Fruit fly (Drosophila melanogaster) whole organism, embryonic: Measurements from ENCODE around the gene Hph.

Source experiments
- Blimp-1 ChIP-seq: fragments of 200-800 bp; sonication (Bioruptor generic); optimal IDR thresholded peaks from 3 replicates; lab custom pipeline; 2018; ENCODE audit warnings: missing biosample characterization, missing genetic modification characterization, mild to moderate bottlenecking, moderate library complexity, missing genetic modification reagents
- BtbVII ChIP-seq: fragments of 200-800 bp; sonication (Bioruptor generic); optimal IDR thresholded peaks from 3 replicates; lab custom pipeline; 2017; ENCODE audit warnings: missing biosample characterization, mild to moderate bottlenecking, missing genetic modification characterization
- Bteb2 ChIP-seq: fragments of 200-800 bp; sonication (Bioruptor generic); optimal IDR thresholded peaks from 2 replicates; lab custom pipeline; 2016; ENCODE audit warnings: missing biosample characterization, missing genetic modification characterization
- CG1024 ChIP-seq: fragments of 200-800 bp; sonication (Bioruptor generic); IDR thresholded peaks from 2 replicates; pipeline ENCODE4 v1.3.6; 2022; ENCODE audit warnings: missing biosample characterization, missing genetic modification characterization
- CG11723 ChIP-seq: fragments of 200-800 bp; sonication (Bioruptor generic); optimal IDR thresholded peaks from 2 replicates; lab custom pipeline; 2017; ENCODE audit warnings: missing biosample characterization, mild to moderate bottlenecking, missing genetic modification characterization
- CG1233 ChIP-seq: fragments of 200-800 bp; sonication (Bioruptor generic); optimal IDR thresholded peaks from 4 replicates; lab custom pipeline; 2018; ENCODE audit warnings: missing biosample characterization, mild to moderate bottlenecking, missing genetic modification characterization
- CG13123 ChIP-seq: fragments of 200-800 bp; sonication (Bioruptor generic); optimal IDR thresholded peaks from 2 replicates; lab custom pipeline; 2016; ENCODE audit warnings: missing biosample characterization, missing genetic modification characterization
- CG13775 ChIP-seq: fragments of 200-800 bp; sonication (Bioruptor generic); optimal IDR thresholded peaks from 3 replicates; lab custom pipeline; 2017; ENCODE audit warnings: missing biosample characterization, mild to moderate bottlenecking, missing genetic modification characterization
- CG14710 ChIP-seq: fragments of 200-800 bp; sonication (Bioruptor generic); optimal IDR thresholded peaks from 3 replicates; lab custom pipeline; 2019; ENCODE audit warnings: missing biosample characterization, mild to moderate bottlenecking, missing genetic modification characterization, moderate library complexity
- CG17829 ChIP-seq: fragments of 200-800 bp; optimal IDR thresholded peaks from 2 replicates; lab custom pipeline; 2019; ENCODE audit warnings: missing biosample characterization, mild to moderate bottlenecking, missing genetic modification characterization, moderate library complexity
- CG1792 ChIP-seq: fragments of 200-800 bp; sonication (Bioruptor generic); optimal IDR thresholded peaks from 2 replicates; lab custom pipeline; 2016; ENCODE audit warnings: missing biosample characterization, missing genetic modification characterization
- CG32767 ChIP-seq: fragments of 200-800 bp; sonication (Bioruptor generic); IDR thresholded peaks from 2 replicates; pipeline ENCODE4 v1.3.6; 2022; ENCODE audit warnings: missing biosample characterization, missing genetic modification characterization
- CG34376 ChIP-seq: fragments of 200-800 bp; sonication (Bioruptor generic); optimal IDR thresholded peaks from 2 replicates; lab custom pipeline; 2018; ENCODE audit warnings: missing biosample characterization, mild to moderate bottlenecking, missing genetic modification characterization
- CG34422 ChIP-seq: fragments of 200-800 bp; sonication (Bioruptor generic); IDR thresholded peaks from 3 replicates; pipeline ENCODE4 v1.3.6; 2022; ENCODE audit warnings: missing biosample characterization, missing genetic modification characterization
- CG4730 ChIP-seq: fragments of 200-800 bp; sonication (Bioruptor generic); IDR thresholded peaks from 2 replicates; pipeline ENCODE4 v1.3.6; 2022; ENCODE audit warnings: missing biosample characterization, missing genetic modification characterization
- CG6791 ChIP-seq: fragments of 200-800 bp; sonication (Bioruptor generic); IDR thresholded peaks from 3 replicates; pipeline ENCODE4 v1.3.6; 2022; ENCODE audit warnings: missing biosample characterization, missing genetic modification characterization; ENCODE audit not compliant: partially characterized antibody
- CG8924 ChIP-seq: fragments of 200-800 bp; optimal IDR thresholded peaks from 3 replicates; lab custom pipeline; 2019; ENCODE audit warnings: missing biosample characterization, mild to moderate bottlenecking, missing genetic modification characterization, moderate library complexity
- D ChIP-seq, 2 experiments: fragments of 200-800 bp in 1 of 2; fragments of >200 bp in 1 of 2; sonication (Bioruptor generic) in 1 of 2; optimal IDR thresholded peaks; 2 replicates in 1 of 2; 3 replicates in 1 of 2; lab custom pipeline; 2017; ENCODE audit warnings: mild to moderate bottlenecking in 1 of 2, missing biosample characterization in 1 of 2, missing genetic modification characterization in 1 of 2, missing genetic modification reagents in 1 of 2
- Dbx ChIP-seq: fragments of 200-800 bp; sonication (Bioruptor generic); IDR thresholded peaks from 3 replicates; pipeline ENCODE4 v1.3.6; 2022; ENCODE audit warnings: missing biosample characterization, missing genetic modification characterization
- Dek ChIP-seq: fragments of 200-800 bp; sonication (Bioruptor generic); optimal IDR thresholded peaks from 3 replicates; lab custom pipeline; 2019; ENCODE audit warnings: missing biosample characterization, mild to moderate bottlenecking, missing genetic modification characterization, moderate library complexity
- Drgx ChIP-seq: fragments of 200-800 bp; sonication (Bioruptor generic); IDR thresholded peaks from 2 replicates; pipeline ENCODE4 v1.3.6; 2022; ENCODE audit warnings: missing biosample characterization, missing genetic modification characterization
- Elba2 ChIP-seq: fragments of 200-800 bp; sonication (Bioruptor generic); optimal IDR thresholded peaks from 3 replicates; lab custom pipeline; 2016; ENCODE audit warnings: missing biosample characterization, missing genetic modification characterization
- GATAe ChIP-seq: fragments of 200-800 bp; sonication (Bioruptor generic); conservative IDR thresholded peaks from 2 replicates; pipeline ENCODE4 v1.3.6; 2022; ENCODE audit warnings: missing biosample characterization, missing genetic modification characterization
- H15 ChIP-seq: fragments of 200-800 bp; sonication (Bioruptor generic); IDR thresholded peaks from 3 replicates; pipeline ENCODE4 v1.3.6; 2022; ENCODE audit warnings: missing biosample characterization, missing genetic modification characterization
- Hmr ChIP-seq: fragments of 200-800 bp; sonication (Bioruptor generic); optimal IDR thresholded peaks from 3 replicates; lab custom pipeline; 2017; ENCODE audit warnings: mild to moderate bottlenecking, missing biosample characterization, missing genetic modification reagents, missing genetic modification characterization
- Lim3 ChIP-seq: fragments of 200-800 bp; sonication (Bioruptor generic); IDR thresholded peaks from 2 replicates; pipeline ENCODE4 v1.3.6; 2022; ENCODE audit warnings: missing biosample characterization, missing genetic modification characterization
- Max ChIP-seq: fragments of 200-800 bp; sonication (Bioruptor generic); optimal IDR thresholded peaks from 2 replicates; lab custom pipeline; 2016; ENCODE audit warnings: missing biosample characterization, mild to moderate bottlenecking, missing genetic modification characterization
- Oli ChIP-seq: fragments of 200-800 bp; sonication (Bioruptor generic); optimal IDR thresholded peaks from 2 replicates; lab custom pipeline; 2018; ENCODE audit warnings: missing biosample characterization, mild to moderate bottlenecking, missing genetic modification characterization, moderate library complexity
- Xbp1 ChIP-seq: fragments of 200-800 bp; sonication (Bioruptor generic); optimal IDR thresholded peaks from 3 replicates; lab custom pipeline; 2016; ENCODE audit warnings: missing biosample characterization, mild to moderate bottlenecking, missing genetic modification characterization
- ash1 ChIP-seq: fragments of 200-800 bp; sonication (Bioruptor generic); optimal IDR thresholded peaks from 2 replicates; lab custom pipeline; 2018; ENCODE audit warnings: missing biosample characterization, mild to moderate bottlenecking, missing genetic modification characterization
- ato ChIP-seq: fragments of 200-800 bp; sonication (Bioruptor generic); IDR thresholded peaks from 2 replicates; pipeline ENCODE4 v1.3.6; 2022; ENCODE audit warnings: missing biosample characterization, missing genetic modification characterization; ENCODE audit not compliant: partially characterized antibody
- bbx ChIP-seq: fragments of 200-800 bp; sonication (Bioruptor generic); IDR thresholded peaks from 2 replicates; pipeline ENCODE4 v1.3.6; 2022; ENCODE audit warnings: missing biosample characterization, missing genetic modification characterization; ENCODE audit not compliant: partially characterized antibody
- chinmo ChIP-seq: fragments of 200-800 bp; sonication (Bioruptor generic); IDR thresholded peaks from 4 replicates; pipeline ENCODE4 v1.3.6; 2022; ENCODE audit warnings: missing biosample characterization, missing genetic modification characterization; ENCODE audit not compliant: partially characterized antibody
- danr ChIP-seq: fragments of 200-800 bp; sonication (Bioruptor generic); IDR thresholded peaks from 2 replicates; pipeline ENCODE4 v1.3.6; 2022; ENCODE audit warnings: missing biosample characterization, missing genetic modification characterization
- fd3F ChIP-seq: fragments of 200-800 bp; sonication (Bioruptor generic); optimal IDR thresholded peaks from 2 replicates; lab custom pipeline; 2018; ENCODE audit warnings: missing biosample characterization, mild to moderate bottlenecking, missing genetic modification characterization, moderate library complexity
- fd96Cb ChIP-seq: fragments of 200-800 bp; sonication (Bioruptor generic); optimal IDR thresholded peaks from 2 replicates; lab custom pipeline; 2018; ENCODE audit warnings: missing biosample characterization, mild to moderate bottlenecking, missing genetic modification characterization, moderate library complexity
- gsb ChIP-seq: fragments of 200-800 bp; sonication (Bioruptor generic); IDR thresholded peaks from 2 replicates; pipeline ENCODE4 v1.3.6; 2022; ENCODE audit warnings: missing biosample characterization, missing genetic modification characterization
- h ChIP-seq: fragments of >200 bp; optimal IDR thresholded peaks from 2 replicates; lab custom pipeline; 2017
- lbe ChIP-seq: fragments of 200-800 bp; sonication (Bioruptor generic); optimal IDR thresholded peaks from 2 replicates; lab custom pipeline; 2016; ENCODE audit warnings: missing biosample characterization, mild to moderate bottlenecking, missing genetic modification characterization
- mld ChIP-seq: fragments of 200-800 bp; sonication (Bioruptor generic); IDR thresholded peaks from 3 replicates; pipeline ENCODE4 v1.3.6; 2022; ENCODE audit warnings: missing biosample characterization, missing genetic modification characterization; ENCODE audit not compliant: partially characterized antibody
- nau ChIP-seq: fragments of 200-800 bp; sonication (Bioruptor generic); optimal IDR thresholded peaks from 3 replicates; lab custom pipeline; 2017; ENCODE audit warnings: missing biosample characterization, mild to moderate bottlenecking, missing genetic modification characterization, missing genetic modification reagents
- slbo ChIP-seq: fragments of 200-800 bp; sonication (Bioruptor generic); IDR thresholded peaks from 2 replicates; pipeline ENCODE4 v1.3.6; 2022; ENCODE audit warnings: missing biosample characterization, missing genetic modification characterization
- slp2 ChIP-seq: fragments of 200-800 bp; sonication (Bioruptor generic); optimal IDR thresholded peaks from 2 replicates; lab custom pipeline; 2016; ENCODE audit warnings: missing biosample characterization, missing genetic modification characterization
- sna ChIP-seq: fragments of 200-800 bp; sonication (Bioruptor generic); IDR thresholded peaks from 2 replicates; pipeline ENCODE4 v1.3.6; 2022; ENCODE audit warnings: missing biosample characterization, missing genetic modification characterization; ENCODE audit not compliant: partially characterized antibody
- sob ChIP-seq: fragments of 200-800 bp; sonication (Bioruptor generic); IDR thresholded peaks from 2 replicates; pipeline ENCODE4 v1.3.6; 2022; ENCODE audit warnings: missing biosample characterization, missing genetic modification characterization
- tll ChIP-seq, 2 experiments: fragments of 200-800 bp in 1 of 2; fragments of >200 bp in 1 of 2; sonication (Bioruptor generic) in 1 of 2; optimal IDR thresholded peaks; 2 replicates each; lab custom pipeline; 2017 to 2019; ENCODE audit warnings: missing biosample characterization in 2 of 2, missing genetic modification characterization in 2 of 2, mild to moderate bottlenecking in 1 of 2, moderate library complexity in 1 of 2
- zen2 ChIP-seq: fragments of 200-800 bp; sonication (Bioruptor generic); IDR thresholded peaks from 3 replicates; pipeline ENCODE4 v1.3.6; 2022; ENCODE audit warnings: missing biosample characterization, missing genetic modification characterization; ENCODE audit not compliant: partially characterized antibody

The Hph gene

dm6 chr3R:5211901-5212758 is 44.7 kb upstream of the Hph start (continued):
- TF ChIP-seq D (optimal IDR thresholded peaks at IDR 0.05; lab: Kevin White, UChicago) (no peak), D (GFP tag; optimal IDR thresholded peaks at IDR 0.05; lab: Kevin White, UChicago) (peak; percentile 78), h (no peak), sob (GFP tag; lab: Robert Waterston, UW) (no peak), chinmo (no peak), lbe (GFP tag; lab: Kevin White, UChicago) (no peak), Blimp-1 (GFP tag; lab: Kevin White, UChicago) (peak; percentile 69), mld (GFP tag; lab: Robert Waterston, UW) (no peak), sna (GFP tag; lab: Robert Waterston, UW) (no peak), CG34376 (GFP tag; lab: Kevin White, UChicago) (no peak), CG1233 (GFP tag; lab: Kevin White, UChicago) (peak; percentile 82), fd96Cb (tag; lab: Kevin White, UChicago) (peak; percentile 81), CG1024 (GFP tag; lab: Robert Waterston, UW) (no peak), zen2 (GFP tag; lab: Robert Waterston, UW) (no peak), CG14710 (tag; lab: Kevin White, UChicago) (peak; percentile 94), bbx (GFP tag; lab: Robert Waterston, UW) (no peak), CG13775 (GFP tag; lab: Kevin White, UChicago) (peak; percentile 85), ato (GFP tag; lab: Robert Waterston, UW) (no peak), Xbp1 (GFP tag; lab: Kevin White, UChicago) (peak; percentile 74), gsb (GFP tag; lab: Robert Waterston, UW) (no peak), Dek (tag; lab: Kevin White, UChicago) (no peak), CG6791 (GFP tag; lab: Robert Waterston, UW) (peak; percentile 43; the same call in 2 of the 3 replicates), danr (GFP tag; lab: Robert Waterston, UW) (no peak), tll (GFP tag; optimal IDR thresholded peaks at IDR 0.05; lab: Kevin White, UChicago) (peak in 1 of 2 experiments; percentile 44), fd3F (no peak), CG32767 (GFP tag; lab: Robert Waterston, UW) (peak; percentile 32; the same call in 1 of the 2 replicates), Elba2 (peak; percentile 90), Lim3 (GFP tag; lab: Robert Waterston, UW) (no peak), BtbVII (GFP tag; lab: Kevin White, UChicago) (no peak), Bteb2 (GFP tag; lab: Kevin White, UChicago) (no peak), Drgx (peak; percentile 38; the same call in 1 of the 2 replicates), CG17829 (peak; percentile 94), CG13123 (GFP tag; lab: Kevin White, UChicago) (peak; percentile 54), H15 (peak; percentile 60; the same call in 1 of the 3 replicates), ash1 (GFP tag; lab: Kevin White, UChicago) (no peak), CG34422 (GFP tag; lab: Robert Waterston, UW) (peak; percentile 35; the same call in 1 of the 3 replicates), slbo (GFP tag; lab: Robert Waterston, UW) (no peak), CG8924 (tag; lab: Kevin White, UChicago) (peak; percentile 89), Hmr (no peak), CG11723 (GFP tag; lab: Kevin White, UChicago) (peak; percentile 44), GATAe (no peak), CG1792 (GFP tag; lab: Kevin White, UChicago) (peak; percentile 69), CG4730 (GFP tag; lab: Robert Waterston, UW) (peak; percentile 57), Oli (tag; lab: Kevin White, UChicago) (peak; percentile 71), Max (peak; percentile 53), Dbx (no peak), slp2 (GFP tag; lab: Kevin White, UChicago) (peak; percentile 82), nau (no peak)
